Fruit fly (Drosophila melanogaster) whole organism, embryonic: ENCODE data around the gene CG6912.
A peak's percentile ranks its signal among the peaks of the same experiment; 100 is the strongest.

Experiments
- Ada2b ChIP-seq: fragments of 200-800 bp; sonication (Bioruptor generic); IDR thresholded peaks from 2 replicates; pipeline ENCODE4 v1.3.6; 2022; ENCODE audit warnings: missing biosample characterization, missing genetic modification characterization
- Adf1 ChIP-seq: fragments of 200-800 bp; sonication (Bioruptor generic); IDR thresholded peaks from 2 replicates; pipeline ENCODE4 v1.3.6; 2022; ENCODE audit warnings: missing biosample characterization, missing genetic modification characterization
- Asciz ChIP-seq: fragments of 200-800 bp; sonication (Bioruptor generic); optimal IDR thresholded peaks from 2 replicates; lab custom pipeline; 2017; ENCODE audit warnings: missing biosample characterization, mild to moderate bottlenecking, missing genetic modification characterization, missing genetic modification reagents
- Blimp-1 ChIP-seq: fragments of 200-800 bp; sonication (Bioruptor generic); optimal IDR thresholded peaks from 3 replicates; lab custom pipeline; 2018; ENCODE audit warnings: missing biosample characterization, missing genetic modification characterization, mild to moderate bottlenecking, moderate library complexity, missing genetic modification reagents
- BtbVII ChIP-seq: fragments of 200-800 bp; sonication (Bioruptor generic); optimal IDR thresholded peaks from 3 replicates; lab custom pipeline; 2017; ENCODE audit warnings: missing biosample characterization, mild to moderate bottlenecking, missing genetic modification characterization
- CG10543 ChIP-seq: fragments of 200-800 bp; sonication (Bioruptor generic); optimal IDR thresholded peaks from 3 replicates; lab custom pipeline; 2017; ENCODE audit warnings: missing biosample characterization, mild to moderate bottlenecking, missing genetic modification characterization, moderate library complexity
- CG12659 ChIP-seq: fragments of 200-800 bp; sonication (Bioruptor generic); optimal IDR thresholded peaks from 3 replicates; lab custom pipeline; 2017; ENCODE audit warnings: mild to moderate bottlenecking, missing biosample characterization, missing genetic modification reagents, missing genetic modification characterization
- CG17361 ChIP-seq: fragments of 200-800 bp; sonication (Bioruptor generic); IDR thresholded peaks from 3 replicates; pipeline ENCODE4 v1.3.6; 2022; ENCODE audit warnings: missing biosample characterization, missing genetic modification characterization
- CG17829 ChIP-seq: fragments of 200-800 bp; optimal IDR thresholded peaks from 2 replicates; lab custom pipeline; 2019; ENCODE audit warnings: missing biosample characterization, mild to moderate bottlenecking, missing genetic modification characterization, moderate library complexity
- CG2875 ChIP-seq: fragments of 200-800 bp; sonication (Bioruptor generic); optimal IDR thresholded peaks from 2 replicates; lab custom pipeline; 2017; ENCODE audit warnings: missing biosample characterization, mild to moderate bottlenecking, missing genetic modification characterization, missing genetic modification reagents
- CG3726 ChIP-seq: fragments of 200-800 bp; sonication (Bioruptor generic); IDR thresholded peaks from 3 replicates; pipeline ENCODE4, ENCODE4 v1.3.6; 2022; ENCODE audit warnings: missing biosample characterization, missing genetic modification characterization
- CG4360 ChIP-seq: fragments of 200-800 bp; sonication (Bioruptor generic); IDR thresholded peaks from 2 replicates; pipeline ENCODE4 v1.3.6; 2022; ENCODE audit warnings: missing biosample characterization, missing genetic modification characterization
- CG4820 ChIP-seq: fragments of 200-800 bp; sonication (Bioruptor generic); optimal IDR thresholded peaks from 3 replicates; lab custom pipeline; 2016; ENCODE audit warnings: missing biosample characterization, missing genetic modification characterization
- CG4854 ChIP-seq: fragments of 200-800 bp; sonication (Bioruptor generic); optimal IDR thresholded peaks from 2 replicates; lab custom pipeline; 2016; ENCODE audit warnings: missing biosample characterization, missing genetic modification characterization, inconsistent platforms
- CG6765 ChIP-seq: fragments of 200-800 bp; sonication (Bioruptor generic); optimal IDR thresholded peaks from 3 replicates; lab custom pipeline; 2017; ENCODE audit warnings: missing biosample characterization, mild to moderate bottlenecking, missing genetic modification characterization
- CG7987 ChIP-seq: fragments of 200-800 bp; sonication (Bioruptor generic); optimal IDR thresholded peaks from 2 replicates; lab custom pipeline; 2018; ENCODE audit warnings: missing biosample characterization, mild to moderate bottlenecking, missing genetic modification characterization, moderate library complexity
- CG8359 ChIP-seq: fragments of 200-800 bp; sonication (Bioruptor generic); optimal IDR thresholded peaks from 2 replicates; lab custom pipeline; 2017; ENCODE audit warnings: missing biosample characterization, mild to moderate bottlenecking, missing genetic modification characterization, borderline replicate concordance
- CrebB ChIP-seq: fragments of 200-800 bp; sonication (Bioruptor generic); optimal IDR thresholded peaks from 3 replicates; lab custom pipeline; 2018; ENCODE audit warnings: missing biosample characterization, mild to moderate bottlenecking, missing genetic modification characterization
- Ets97D ChIP-seq: fragments of 200-800 bp; sonication (Bioruptor generic); optimal IDR thresholded peaks from 3 replicates; lab custom pipeline; 2016; ENCODE audit warnings: missing biosample characterization, missing genetic modification characterization
- Fer1 ChIP-seq: fragments of 200-800 bp; sonication (Bioruptor generic); optimal IDR thresholded peaks from 2 replicates; lab custom pipeline; 2017; ENCODE audit warnings: missing biosample characterization, mild to moderate bottlenecking, missing genetic modification characterization
- GATAe ChIP-seq: fragments of 200-800 bp; sonication (Bioruptor generic); conservative IDR thresholded peaks from 2 replicates; pipeline ENCODE4 v1.3.6; 2022; ENCODE audit warnings: missing biosample characterization, missing genetic modification characterization
- HLH54F ChIP-seq: fragments of 200-800 bp; sonication (Bioruptor generic); optimal IDR thresholded peaks from 3 replicates; lab custom pipeline; 2016; ENCODE audit warnings: missing biosample characterization, missing genetic modification characterization
- HmgZ ChIP-seq: fragments of 200-800 bp; sonication (Bioruptor generic); optimal IDR thresholded peaks from 2 replicates; lab custom pipeline; 2018; ENCODE audit warnings: missing biosample characterization, mild to moderate bottlenecking, missing genetic modification characterization
- Nf-YC ChIP-seq: fragments of 200-800 bp; optimal IDR thresholded peaks from 3 replicates; lab custom pipeline; 2019; ENCODE audit warnings: missing biosample characterization, mild to moderate bottlenecking, missing genetic modification characterization, moderate library complexity
- Pdp1 ChIP-seq, 2 experiments: fragments of 200-800 bp; sonication (Bioruptor generic); optimal IDR thresholded peaks; 3 replicates each; lab custom pipeline; 2016; ENCODE audit warnings: missing biosample characterization in 2 of 2, missing genetic modification characterization in 2 of 2, mild to moderate bottlenecking in 1 of 2, moderate library complexity in 1 of 2
- Rx ChIP-seq: fragments of 200-800 bp; sonication (Bioruptor generic); IDR thresholded peaks from 2 replicates; pipeline ENCODE4 v1.3.6; 2022; ENCODE audit warnings: missing biosample characterization, missing genetic modification characterization
- Six4 ChIP-seq: fragments of 200-800 bp; sonication (Bioruptor generic); optimal IDR thresholded peaks from 2 replicates; lab custom pipeline; 2016; ENCODE audit warnings: missing biosample characterization, missing genetic modification characterization
- Sox100B ChIP-seq: fragments of 200-800 bp; sonication (Bioruptor generic); optimal IDR thresholded peaks from 3 replicates; lab custom pipeline; 2018; ENCODE audit warnings: missing biosample characterization, mild to moderate bottlenecking, missing genetic modification characterization
- Vsx1 ChIP-seq: fragments of 200-800 bp; sonication (Bioruptor generic); optimal IDR thresholded peaks from 2 replicates; lab custom pipeline; 2017; ENCODE audit warnings: missing biosample characterization, mild to moderate bottlenecking, missing genetic modification characterization, missing genetic modification reagents
- Xrp1 ChIP-seq: fragments of 200-800 bp; sonication (Bioruptor generic); IDR thresholded peaks from 2 replicates; pipeline ENCODE4 v1.3.6; 2022; ENCODE audit warnings: missing biosample characterization, missing genetic modification characterization
- ash1 ChIP-seq: fragments of 200-800 bp; sonication (Bioruptor generic); optimal IDR thresholded peaks from 2 replicates; lab custom pipeline; 2018; ENCODE audit warnings: missing biosample characterization, mild to moderate bottlenecking, missing genetic modification characterization
- bigmax ChIP-seq: fragments of 200-800 bp; sonication (Bioruptor generic); optimal IDR thresholded peaks from 2 replicates; lab custom pipeline; 2018; ENCODE audit warnings: missing biosample characterization, mild to moderate bottlenecking, missing genetic modification characterization
- chinmo ChIP-seq: fragments of 200-800 bp; sonication (Bioruptor generic); IDR thresholded peaks from 4 replicates; pipeline ENCODE4 v1.3.6; 2022; ENCODE audit warnings: missing biosample characterization, missing genetic modification characterization; ENCODE audit not compliant: partially characterized antibody
- corto ChIP-seq: fragments of 200-800 bp; sonication (Bioruptor generic); optimal IDR thresholded peaks from 2 replicates; lab custom pipeline; 2016; ENCODE audit warnings: missing biosample characterization, mild to moderate bottlenecking, missing genetic modification characterization, moderate library complexity
- crol ChIP-seq: fragments of 200-800 bp; sonication (Bioruptor generic); IDR thresholded peaks from 2 replicates; pipeline ENCODE4 v1.3.6; 2022; ENCODE audit warnings: missing biosample characterization, missing genetic modification characterization
- gem ChIP-seq: fragments of 200-800 bp; sonication (Bioruptor generic); optimal IDR thresholded peaks from 2 replicates; lab custom pipeline; 2019; ENCODE audit warnings: missing biosample characterization, mild to moderate bottlenecking, missing genetic modification characterization, moderate library complexity
- grn ChIP-seq: fragments of 200-800 bp; sonication (Bioruptor generic); optimal IDR thresholded peaks from 3 replicates; lab custom pipeline; 2017; ENCODE audit warnings: missing biosample characterization, missing genetic modification characterization
- hbn ChIP-seq: fragments of 200-800 bp; sonication (Bioruptor generic); IDR thresholded peaks from 2 replicates; pipeline ENCODE4 v1.3.6; 2022; ENCODE audit warnings: missing biosample characterization, missing genetic modification characterization; ENCODE audit not compliant: partially characterized antibody
- lab ChIP-seq: fragments of 200-800 bp; sonication (Bioruptor generic); optimal IDR thresholded peaks from 3 replicates; lab custom pipeline; 2017; ENCODE audit warnings: missing biosample characterization, missing genetic modification characterization, mild to moderate bottlenecking, moderate library complexity, missing genetic modification reagents
- nerfin-2 ChIP-seq: fragments of 200-800 bp; sonication (Bioruptor generic); IDR thresholded peaks from 2 replicates; pipeline ENCODE4 v1.3.6; 2022; ENCODE audit warnings: missing biosample characterization, missing genetic modification characterization; ENCODE audit not compliant: partially characterized antibody
- pum ChIP-seq: fragments of 200-800 bp; sonication (Bioruptor generic); optimal IDR thresholded peaks from 2 replicates; lab custom pipeline; 2016; ENCODE audit warnings: missing biosample characterization, missing genetic modification characterization
- run ChIP-seq: fragments of 200-800 bp; sonication (Bioruptor generic); optimal IDR thresholded peaks from 3 replicates; lab custom pipeline; 2018; ENCODE audit warnings: missing biosample characterization, mild to moderate bottlenecking, missing genetic modification characterization
- scrt ChIP-seq: fragments of 200-800 bp; sonication (Bioruptor generic); optimal IDR thresholded peaks from 2 replicates; lab custom pipeline; 2018; ENCODE audit warnings: missing biosample characterization, mild to moderate bottlenecking, missing genetic modification characterization, moderate library complexity
- shn ChIP-seq: fragments of 200-800 bp; sonication (Bioruptor generic); optimal IDR thresholded peaks from 3 replicates; lab custom pipeline; 2016; ENCODE audit warnings: missing biosample characterization, missing genetic modification characterization
- so ChIP-seq: fragments of 200-800 bp; sonication (Bioruptor generic); IDR thresholded peaks from 3 replicates; pipeline ENCODE4 v1.3.6; 2022; ENCODE audit warnings: missing biosample characterization, missing genetic modification characterization
- sob ChIP-seq: fragments of 200-800 bp; sonication (Bioruptor generic); IDR thresholded peaks from 2 replicates; pipeline ENCODE4 v1.3.6; 2022; ENCODE audit warnings: missing biosample characterization, missing genetic modification characterization
- sqz ChIP-seq: fragments of 200-800 bp; sonication (Bioruptor generic); optimal IDR thresholded peaks from 3 replicates; lab custom pipeline; 2018; ENCODE audit warnings: missing biosample characterization, mild to moderate bottlenecking, missing genetic modification characterization
- trem ChIP-seq: fragments of 200-800 bp; optimal IDR thresholded peaks from 3 replicates; lab custom pipeline; 2019; ENCODE audit warnings: missing biosample characterization, mild to moderate bottlenecking, missing genetic modification characterization, moderate library complexity
- unpg ChIP-seq: fragments of 200-800 bp; sonication (Bioruptor generic); optimal IDR thresholded peaks from 3 replicates; lab custom pipeline; 2018; ENCODE audit warnings: missing biosample characterization, mild to moderate bottlenecking, missing genetic modification characterization, moderate library complexity
- wek ChIP-seq: fragments of 200-800 bp; sonication (Bioruptor generic); optimal IDR thresholded peaks from 3 replicates; lab custom pipeline; 2018; ENCODE audit warnings: missing biosample characterization, mild to moderate bottlenecking, missing genetic modification characterization, moderate library complexity

CG6912 gene

DNA sequence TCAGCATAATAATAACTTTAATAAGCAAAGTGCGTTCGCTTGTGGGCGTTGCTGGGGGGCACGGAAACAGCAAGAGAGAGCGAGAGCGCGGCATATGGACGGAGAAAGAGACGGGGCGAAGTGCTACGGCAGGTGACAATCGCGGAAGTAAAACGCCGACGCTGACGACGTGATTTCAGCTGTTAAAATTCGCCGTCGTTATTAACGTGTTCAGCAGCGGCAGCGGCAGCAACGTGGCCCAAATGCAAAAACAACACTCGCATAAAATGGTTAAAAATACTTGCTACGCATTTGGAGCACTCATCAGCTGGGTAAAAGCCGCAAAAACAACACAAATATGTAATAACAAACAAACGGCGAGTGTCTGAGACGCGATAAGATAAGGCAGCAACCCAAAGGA is 44.0 kb downstream of the CG6912 start (continued):
- TF ChIP-seq CG4854 (GFP tag; lab: Kevin White, UChicago), result no peak
- no peak for TF ChIP-seq CG4820
- no peak for TF ChIP-seq so (GFP tag; lab: Robert Waterston, UW)
- TF ChIP-seq CG17829, result no peak
- TF ChIP-seq GATAe (GFP tag; lab: Robert Waterston, UW), result peak; percentile 24; the same call in 1 of the 2 replicates
- TF ChIP-seq HmgZ (tag; lab: Kevin White, UChicago), result peak; percentile 28
- peak; percentile 49 for TF ChIP-seq Asciz (GFP tag; lab: Kevin White, UChicago)
- TF ChIP-seq HLH54F, result no peak
- TF ChIP-seq trem, result peak; percentile 2
- TF ChIP-seq hbn (GFP tag; lab: Robert Waterston, UW), result no peak
- no peak for TF ChIP-seq Rx
- TF ChIP-seq Xrp1, result peak; percentile 24; the same call in 1 of the 2 replicates
- TF ChIP-seq CG17361, result no peak
- TF ChIP-seq wek (GFP tag; lab: Kevin White, UChicago), result peak; percentile 29
- TF ChIP-seq CG3726 (GFP tag; lab: Robert Waterston, UW), result no peak
- peak; percentile 50 for TF ChIP-seq sqz (GFP tag; lab: Kevin White, UChicago)
- TF ChIP-seq CG7987, result peak; percentile 49
- 0 out of 2 replicates have a peak, but pooled peaks have one; percentile 12 for TF ChIP-seq CG4360
- TF ChIP-seq Fer1 (GFP tag; lab: Kevin White, UChicago), result peak; percentile 45
- peak; percentile 77 for TF ChIP-seq lab
- peak; percentile 26 for TF ChIP-seq gem (tag; lab: Kevin White, UChicago)
- TF ChIP-seq run (tag; lab: Kevin White, UChicago), result peak; percentile 22
- peak; percentile 53 for TF ChIP-seq CrebB (tag; lab: Kevin White, UChicago)
- peak; percentile 71 for TF ChIP-seq crol (GFP tag; lab: Robert Waterston, UW)
- peak; percentile 11 for TF ChIP-seq grn
- TF ChIP-seq sob (GFP tag; lab: Robert Waterston, UW), result peak; percentile 35; the same call in 1 of the 2 replicates
- TF ChIP-seq CG2875 (GFP tag; lab: Kevin White, UChicago), result peak; percentile 31
- peak; percentile 26 for TF ChIP-seq ash1
- TF ChIP-seq pum (GFP tag; lab: Kevin White, UChicago), result no peak
- TF ChIP-seq CG8359, result peak; percentile 21
- peak; percentile 7 for TF ChIP-seq CG12659 (GFP tag; lab: Kevin White, UChicago)
- peak; percentile 75 for TF ChIP-seq Adf1 (GFP tag; lab: Robert Waterston, UW)
- peak; percentile 55 for TF ChIP-seq CG10543
- TF ChIP-seq BtbVII, result no peak
- TF ChIP-seq CG6765 (GFP tag; lab: Kevin White, UChicago), result peak; percentile 12
- peak; percentile 6 for TF ChIP-seq scrt
- peak; percentile 8 for TF ChIP-seq Blimp-1 (GFP tag; lab: Kevin White, UChicago)
- TF ChIP-seq Sox100B (GFP tag; lab: Kevin White, UChicago), result peak; percentile 19
- TF ChIP-seq Nf-YC (tag; lab: Kevin White, UChicago), result no peak
- TF ChIP-seq shn (GFP tag; lab: Kevin White, UChicago), result no peak
- peak; percentile 52 for TF ChIP-seq Vsx1 (GFP tag; lab: Kevin White, UChicago)
- no peak for TF ChIP-seq Ets97D (GFP tag; lab: Kevin White, UChicago)
- TF ChIP-seq bigmax, result peak; percentile 15
- no peak for TF ChIP-seq corto (GFP tag; lab: Kevin White, UChicago)
- TF ChIP-seq nerfin-2 (GFP tag; lab: Robert Waterston, UW), result no peak
- TF ChIP-seq chinmo (GFP tag; lab: Robert Waterston, UW), result no peak
- peak; percentile 16 for TF ChIP-seq unpg
- no peak for TF ChIP-seq Ada2b (GFP tag; lab: Robert Waterston, UW)
- peak in 1 of 2 experiments; percentile 4 for TF ChIP-seq Pdp1 (GFP tag; optimal IDR thresholded peaks at IDR 0.05; lab: Kevin White, UChicago)
- no peak for TF ChIP-seq Six4 (GFP tag; lab: Kevin White, UChicago)
